Worm (Caenorhabditis elegans): Measurements from ENCODE around the gene F42D1.4.
A peak's percentile ranks its signal among the peaks of the same experiment; 100 is the strongest.

The F42D1.4 gene

ce11 chrX:14775222-14775621 lies 31.8 kb upstream of the F42D1.4 start:
- TF ChIP-seq ceh-6 (GFP tag; optimal IDR thresholded peaks at IDR 0.05) (no peak), pag-3 (tag; optimal IDR thresholded peaks at IDR 0.05; ENCODE audit: borderline replicate concordance) (no peak), odd-2 (tag; optimal IDR thresholded peaks at IDR 0.05) (no peak)

DNA sequence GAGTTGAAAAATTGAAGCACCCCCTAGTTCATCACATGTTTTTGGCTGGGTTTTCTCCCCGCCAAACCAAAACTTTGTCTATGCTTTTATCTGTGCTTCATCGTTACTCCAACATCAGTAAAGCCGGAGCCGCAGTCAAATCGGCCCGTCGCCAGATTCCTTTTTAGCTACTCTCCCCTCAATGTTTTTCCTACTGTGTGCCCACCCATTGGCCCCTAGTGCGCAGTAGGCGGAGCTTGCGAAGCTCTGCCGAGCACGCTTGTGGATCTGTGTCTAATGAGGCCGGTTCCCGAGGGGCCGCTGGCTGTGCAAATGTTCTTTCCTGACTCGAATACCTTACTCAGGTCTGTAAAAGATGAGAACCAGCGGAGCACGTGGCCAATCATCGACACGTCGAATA lies 30.7 kb upstream of the F42D1.4 start:
- TF ChIP-seq nhr-232 (tag; optimal IDR thresholded peaks at IDR 0.05) (no peak), ceh-18 (tag; optimal IDR thresholded peaks at IDR 0.05) (no peak), dmd-4 (tag; optimal IDR thresholded peaks at IDR 0.05; ENCODE audit: borderline replicate concordance) (no peak), fkh-6 (tag; optimal IDR thresholded peaks at IDR 0.05) (no peak), ceh-34 (tag; optimal IDR thresholded peaks at IDR 0.05) (no peak), sdc-2 (tag; optimal IDR thresholded peaks at IDR 0.05) (no peak), unc-3 (GFP tag; conservative IDR thresholded peaks at IDR 0.05) (0 out of 2 replicates have a peak, but pooled peaks have one; percentile 48), unc-3 (tag; optimal IDR thresholded peaks at IDR 0.05) (no peak), pha-2 (tag; optimal IDR thresholded peaks at IDR 0.05) (no peak), elt-2 (tag; optimal IDR thresholded peaks at IDR 0.05) (no peak), hlh-15 (tag; optimal IDR thresholded peaks at IDR 0.05) (no peak), nfya-1 (tag; optimal IDR thresholded peaks at IDR 0.05) (peak; percentile 21), npax-4 (tag; optimal IDR thresholded peaks at IDR 0.05) (no peak), ceh-19 (GFP tag; optimal IDR thresholded peaks at IDR 0.05) (no peak)

- TF ChIP-seq syd-9 (tag; optimal IDR thresholded peaks at IDR 0.05) (no peak), npax-4 (tag; optimal IDR thresholded peaks at IDR 0.05) (no peak), dve-1 (tag; optimal IDR thresholded peaks at IDR 0.05) (no peak), ceh-48 (tag; optimal IDR thresholded peaks at IDR 0.05) (no peak), Y22D7AL.16 (tag; optimal IDR thresholded peaks at IDR 0.05) (no peak), ceh-14 (tag; optimal IDR thresholded peaks at IDR 0.05) (no peak), unc-42 (tag; optimal IDR thresholded peaks at IDR 0.05) (peak; percentile 78), pag-3 (tag; optimal IDR thresholded peaks at IDR 0.05; ENCODE audit: borderline replicate concordance) (no peak), pha-4 (tag; optimal IDR thresholded peaks at IDR 0.05) (no peak), ceh-34 (tag; optimal IDR thresholded peaks at IDR 0.05) (no peak), ceh-31 (tag; optimal IDR thresholded peaks at IDR 0.05) (peak; percentile 22), pros-1 (tag; optimal IDR thresholded peaks at IDR 0.05) (no peak), ref-2 (tag; optimal IDR thresholded peaks at IDR 0.05) (no peak), lim-6 (tag; optimal IDR thresholded peaks at IDR 0.05) (no peak)
Observed at ce11 chrX:14778112-14778511, 28.9 kb upstream of the F42D1.4 start.

ce11 chrX:14780176-14780575 lies 26.9 kb upstream of the F42D1.4 start:
- no peak for TF ChIP-seq dmd-4 (tag; optimal IDR thresholded peaks at IDR 0.05; ENCODE audit: borderline replicate concordance)
- TF ChIP-seq unc-55 (GFP tag; optimal IDR thresholded peaks at IDR 0.05), result peak; percentile 48
- no peak for TF ChIP-seq zip-5 (tag; optimal IDR thresholded peaks at IDR 0.05)

- TF ChIP-seq fkh-6 (tag; optimal IDR thresholded peaks at IDR 0.05) (no peak), ama-1 (optimal IDR thresholded peaks at IDR 0.05) (no peak), sdc-2 (tag; optimal IDR thresholded peaks at IDR 0.05) (no peak), nfya-1 (tag; optimal IDR thresholded peaks at IDR 0.05) (no peak), ceh-48 (tag; optimal IDR thresholded peaks at IDR 0.05) (no peak), dve-1 (tag; optimal IDR thresholded peaks at IDR 0.05) (no peak), ceh-2 (tag; optimal IDR thresholded peaks at IDR 0.05) (no peak), ets-4 (tag; optimal IDR thresholded peaks at IDR 0.05) (no peak), elt-4 (tag; optimal IDR thresholded peaks at IDR 0.05) (no peak)
Observed at ce11 chrX:14783434-14784142, 23.4 kb upstream of the F42D1.4 start.
